Worm (Caenorhabditis elegans) whole organism, mixed stage, embryonic: Measurements from ENCODE around the gene srt-43.

Experiments
- blmp-1 ChIP-seq: fragments of 150-350 bp; optimal IDR thresholded peaks from 2 replicates; lab custom pipeline; 2014; ENCODE audit warnings: missing biosample characterization, missing genetic modification characterization
- hlh-1 ChIP-seq: fragments of 150-350 bp; optimal IDR thresholded peaks from 2 replicates; lab custom pipeline; 2014; ENCODE audit warnings: missing biosample characterization, missing genetic modification reagents, missing genetic modification characterization
- lsy-2 ChIP-seq: fragments of 150-350 bp; optimal IDR thresholded peaks from 2 replicates; lab custom pipeline; 2014; ENCODE audit warnings: missing biosample characterization, missing genetic modification characterization
- mab-5 ChIP-seq: fragments of 150-350 bp; optimal IDR thresholded peaks from 2 replicates; lab custom pipeline; 2014; ENCODE audit warnings: missing biosample characterization, missing genetic modification characterization
- nhr-237 ChIP-seq: fragments of 150-350 bp; optimal IDR thresholded peaks from 2 replicates; lab custom pipeline; 2014; ENCODE audit warnings: missing biosample characterization, missing genetic modification characterization
- sptf-1 ChIP-seq: sonication (generic microtip); optimal IDR thresholded peaks from 2 replicates; lab custom pipeline; 2017; ENCODE audit warnings: mild to moderate bottlenecking, missing genetic modification characterization, moderate library complexity, missing compliant biosample characterization

ce11 chrV:12773852-12774251 lies 4.8 kb downstream of the srt-43 start:
- TF ChIP-seq sptf-1 (tag; lab: Kevin White, UChicago) (no peak), mab-5 (no peak), hlh-1 (tag; lab: Kevin White, UChicago) (no peak), lsy-2 (tag; lab: Kevin White, UChicago) (no peak), blmp-1 (tag; lab: Kevin White, UChicago) (no peak), nhr-237 (tag; lab: Kevin White, UChicago) (no peak)
